ENCODE assay signal across 5 worm cellular contexts in genomic region chrV:7816486-7816885, ce11.
TF ChIP-seq lines count a peak whose summit lies in the region.

No protein-coding gene starts in this region.

TF ChIP-seq in whole organism, L1 larva, 84 proteins besides CTCF, POLR2A, EP300 and RAD21:
- no peak for TF ChIP-seq aha-1 (tag; optimal IDR thresholded peaks at IDR 0.05; lab: Kevin White, UChicago)
- TF ChIP-seq lin-14 (GFP tag; optimal IDR thresholded peaks at IDR 0.05; lab: Kevin White, UChicago): peak; percentile 66
- TF ChIP-seq dsc-1 (tag; optimal IDR thresholded peaks at IDR 0.05; lab: Kevin White, UChicago): no peak
- peak; percentile 51 for TF ChIP-seq fkh-10 (GFP tag; optimal IDR thresholded peaks at IDR 0.05; lab: Kevin White, UChicago)
- no peak for TF ChIP-seq ceh-82 (tag; optimal IDR thresholded peaks at IDR 0.05; lab: Kevin White, UChicago)
- TF ChIP-seq ces-1 (GFP tag; optimal IDR thresholded peaks at IDR 0.05; lab: Kevin White, UChicago): peak; percentile 22
TF ChIP-seq in whole organism, L1 larva: peak in this region for 3.

TF ChIP-seq in whole organism, L3 larva, 47 proteins besides CTCF, POLR2A, EP300 and RAD21:
- TF ChIP-seq nhr-25 (tag; optimal IDR thresholded peaks at IDR 0.05; lab: Kevin White, UChicago) (no peak), elt-1 (tag; optimal IDR thresholded peaks at IDR 0.05; lab: Kevin White, UChicago) (peak; percentile 11), daf-12 (tag; optimal IDR thresholded peaks at IDR 0.05; lab: Kevin White, UChicago) (no peak), nhr-76 (tag; optimal IDR thresholded peaks at IDR 0.05; lab: Kevin White, UChicago) (no peak), fkh-10 (GFP tag; optimal IDR thresholded peaks at IDR 0.05; lab: Kevin White, UChicago) (peak; percentile 24)

TF ChIP-seq in whole organism, L4 larva, 104 proteins besides CTCF, POLR2A, EP300 and RAD21:
- TF ChIP-seq ces-1 (GFP tag; optimal IDR thresholded peaks at IDR 0.05; lab: Kevin White, UChicago) (peak; percentile 65), ZK337.2 (GFP tag; IDR thresholded peaks at IDR 0.05; lab: Robert Waterston, UW) (no peak), aly-2 (tag; optimal IDR thresholded peaks at IDR 0.05; lab: Kevin White, UChicago) (no peak), ceh-82 (tag; optimal IDR thresholded peaks at IDR 0.05; lab: Kevin White, UChicago) (no peak), ctbp-1 (GFP tag; IDR thresholded peaks at IDR 0.05; lab: Robert Waterston, UW) (0 out of 2 replicates have a peak, but pooled peaks have one; percentile 31), fkh-10 (GFP tag; optimal IDR thresholded peaks at IDR 0.05; lab: Kevin White, UChicago) (peak; percentile 56), duxl-1 (tag; optimal IDR thresholded peaks at IDR 0.05; lab: Kevin White, UChicago; ENCODE audit: poor library complexity) (no peak), set-16 (GFP tag; IDR thresholded peaks at IDR 0.05; lab: Robert Waterston, UW) (no peak)

TF ChIP-seq in whole organism, late embryonic, 69 proteins besides CTCF, POLR2A, EP300 and RAD21:
- no peak for TF ChIP-seq npax-4 (tag; optimal IDR thresholded peaks at IDR 0.05; lab: Kevin White, UChicago)
- peak; percentile 95 for TF ChIP-seq unc-42 (tag; optimal IDR thresholded peaks at IDR 0.05; lab: Kevin White, UChicago)
TF ChIP-seq in whole organism, late embryonic: peak in this region for 1.

TF ChIP-seq in whole organism, mixed stage, embryonic, 35 proteins besides CTCF, POLR2A, EP300 and RAD21:
- TF ChIP-seq ces-1 (GFP tag; optimal IDR thresholded peaks at IDR 0.05; lab: Kevin White, UChicago): peak; percentile 97
- TF ChIP-seq drap-1 (GFP tag; optimal IDR thresholded peaks at IDR 0.05; lab: Kevin White, UChicago): no peak
- no peak for TF ChIP-seq unc-120 (tag; optimal IDR thresholded peaks at IDR 0.05; lab: Kevin White, UChicago; ENCODE audit: poor library complexity, severe bottlenecking)
TF ChIP-seq in whole organism, mixed stage, embryonic: peak in this region for 1.

Comparison
In these comparisons a context has a peak if more than half of its experiments do, and no peak if none do; other contexts are left out.
1. Of the 29 proteins assayed by ChIP-seq in both whole organism, L4 larva and whole organism, L1 larva: peak only in whole organism, L4 larva: none; only in whole organism, L1 larva: none; in both: ces-1 and fkh-10; in neither: 27.